Worm (Caenorhabditis elegans): Measurements from ENCODE around the gene C24H10.3.
A peak's percentile ranks its signal among the peaks of the same experiment; 100 is the strongest.

C24H10.3 gene

DNA sequence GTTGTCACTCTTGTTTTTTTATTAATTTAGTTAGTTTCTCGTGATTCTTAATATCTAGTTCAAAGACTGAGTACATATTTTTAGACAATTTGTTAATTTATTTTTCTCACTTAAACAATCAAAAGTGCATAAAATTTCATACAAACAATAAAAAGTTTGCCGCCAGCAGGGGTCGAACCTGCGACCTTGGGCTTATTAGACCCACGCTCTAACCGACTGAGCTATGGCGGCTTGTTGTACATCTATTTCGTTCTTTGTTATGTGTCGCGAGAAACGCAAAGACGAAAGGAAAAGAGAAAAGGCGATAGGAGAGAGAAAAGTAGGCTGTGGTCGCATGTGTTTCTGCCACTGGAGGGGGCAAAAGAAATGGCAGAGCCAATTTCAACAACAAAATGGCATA lies 24.6 kb downstream of the C24H10.3 start:
- TF ChIP-seq flt-1 (GFP tag; IDR thresholded peaks at IDR 0.05) (peak; percentile 97), ztf-23 (GFP tag; IDR thresholded peaks at IDR 0.05) (peak; percentile 97), med-1 (GFP tag; optimal IDR thresholded peaks at IDR 0.05; ENCODE audit: insufficient read depth) (peak; percentile 82), ref-1 (GFP tag; conservative IDR thresholded peaks at IDR 0.05) (peak; percentile 90), tab-1 (GFP tag; IDR thresholded peaks at IDR 0.05) (peak; percentile 97), T22C8.4 (GFP tag; IDR thresholded peaks at IDR 0.05) (peak; percentile 96), ztf-29 (GFP tag; IDR thresholded peaks at IDR 0.05) (peak; percentile 99), klf-2 (GFP tag; conservative IDR thresholded peaks at IDR 0.05) (peak; percentile 96), cog-1 (tag; optimal IDR thresholded peaks at IDR 0.05) (peak; percentile 99)

ce11 chrX:5086212-5086611 lies 25.4 kb downstream of the C24H10.3 start:
- no peak for TF ChIP-seq cog-1 (tag; optimal IDR thresholded peaks at IDR 0.05)

DNA sequence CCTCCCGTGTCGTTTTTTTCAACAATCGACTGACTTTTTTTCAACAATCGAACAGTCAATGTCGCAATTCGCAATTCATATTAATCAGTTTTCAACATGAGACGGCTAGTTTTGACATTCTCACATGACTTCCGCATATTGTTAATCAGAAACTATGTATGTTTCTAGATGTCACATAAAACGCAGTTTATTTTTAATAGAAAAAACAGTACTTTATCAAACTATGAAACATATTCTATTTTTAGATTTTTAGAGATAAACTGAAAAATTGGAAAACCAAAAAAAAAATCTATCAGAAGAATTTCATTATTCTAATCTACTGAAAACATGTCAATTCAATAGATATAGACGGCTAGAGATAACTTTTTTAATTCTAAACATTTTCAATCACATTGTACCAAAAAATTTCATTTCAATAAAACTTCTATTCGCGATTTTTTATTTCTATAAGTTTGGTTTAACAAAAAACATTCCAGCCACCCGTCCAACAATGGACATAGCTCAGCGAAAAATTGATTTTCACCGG lies 26.6 kb downstream of the C24H10.3 start, which contains the start of gene pnk-4:
pnk-4 (plus strand) TSS at position 476 of the 526 bp plus-strand sequence.
- TF ChIP-seq klf-2 (GFP tag; conservative IDR thresholded peaks at IDR 0.05) (no peak), cog-1 (tag; optimal IDR thresholded peaks at IDR 0.05) (no peak), med-1 (GFP tag; optimal IDR thresholded peaks at IDR 0.05; ENCODE audit: insufficient read depth) (no peak), ztf-29 (GFP tag; IDR thresholded peaks at IDR 0.05) (no peak), flt-1 (GFP tag; IDR thresholded peaks at IDR 0.05) (no peak), tab-1 (GFP tag; IDR thresholded peaks at IDR 0.05) (no peak)

DNA sequence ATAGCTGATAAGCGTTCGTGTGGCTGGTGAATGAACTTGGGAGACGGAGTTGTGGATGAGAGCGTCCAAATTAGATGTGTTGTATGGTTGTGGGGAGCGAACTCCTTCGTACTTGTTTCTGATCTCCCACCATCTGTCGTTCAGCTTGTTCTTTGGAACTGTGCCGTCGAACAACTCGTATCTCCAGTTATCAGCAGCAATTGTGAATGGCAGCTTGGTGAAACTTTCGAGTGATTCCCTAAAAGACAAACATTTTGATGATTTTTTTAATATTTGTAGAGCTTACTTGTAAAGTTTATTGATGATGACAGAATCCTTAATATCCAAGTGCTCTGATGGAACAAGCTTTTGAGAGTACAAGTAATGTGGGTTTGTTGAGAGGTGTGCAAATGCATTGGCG lies 33.1 kb downstream of the C24H10.3 start:
- TF ChIP-seq tab-1 (GFP tag; IDR thresholded peaks at IDR 0.05) (no peak), flt-1 (GFP tag; IDR thresholded peaks at IDR 0.05) (no peak), ztf-23 (GFP tag; IDR thresholded peaks at IDR 0.05) (no peak), cog-1 (tag; optimal IDR thresholded peaks at IDR 0.05) (no peak), ztf-29 (GFP tag; IDR thresholded peaks at IDR 0.05) (no peak), klf-2 (GFP tag; conservative IDR thresholded peaks at IDR 0.05) (no peak), ref-1 (GFP tag; conservative IDR thresholded peaks at IDR 0.05) (no peak)

- TF ChIP-seq T22C8.4 (GFP tag; IDR thresholded peaks at IDR 0.05) (no peak), ztf-29 (GFP tag; IDR thresholded peaks at IDR 0.05) (no peak), ztf-23 (GFP tag; IDR thresholded peaks at IDR 0.05) (no peak), klf-2 (GFP tag; conservative IDR thresholded peaks at IDR 0.05) (no peak), flt-1 (GFP tag; IDR thresholded peaks at IDR 0.05) (no peak), tab-1 (GFP tag; IDR thresholded peaks at IDR 0.05) (no peak)
These were observed 36.1 kb downstream of the C24H10.3 start, which contains the start of gene acn-1 for ce11 chrX:5096967-5097366. acn-1 (minus strand) TSS chrX:5097067.

- TF ChIP-seq flt-1 (GFP tag; IDR thresholded peaks at IDR 0.05), result no peak
- TF ChIP-seq med-1 (GFP tag; optimal IDR thresholded peaks at IDR 0.05; ENCODE audit: insufficient read depth), result no peak
- no peak for TF ChIP-seq ref-1 (GFP tag; conservative IDR thresholded peaks at IDR 0.05)
- no peak for TF ChIP-seq ztf-29 (GFP tag; IDR thresholded peaks at IDR 0.05)
- no peak for TF ChIP-seq klf-2 (GFP tag; conservative IDR thresholded peaks at IDR 0.05)
- TF ChIP-seq T22C8.4 (GFP tag; IDR thresholded peaks at IDR 0.05), result no peak
- TF ChIP-seq tab-1 (GFP tag; IDR thresholded peaks at IDR 0.05), result no peak
- TF ChIP-seq ztf-23 (GFP tag; IDR thresholded peaks at IDR 0.05), result no peak
- TF ChIP-seq cog-1 (tag; optimal IDR thresholded peaks at IDR 0.05), result no peak
These were observed 38.1 kb downstream of the C24H10.3 start for ce11 chrX:5098935-5099334.

- TF ChIP-seq ref-1 (GFP tag; conservative IDR thresholded peaks at IDR 0.05) (no peak), T22C8.4 (GFP tag; IDR thresholded peaks at IDR 0.05) (no peak), cog-1 (tag; optimal IDR thresholded peaks at IDR 0.05) (no peak), ztf-29 (GFP tag; IDR thresholded peaks at IDR 0.05) (no peak), ztf-23 (GFP tag; IDR thresholded peaks at IDR 0.05) (no peak), tab-1 (GFP tag; IDR thresholded peaks at IDR 0.05) (no peak), klf-2 (GFP tag; conservative IDR thresholded peaks at IDR 0.05) (no peak), flt-1 (GFP tag; IDR thresholded peaks at IDR 0.05) (no peak), med-1 (GFP tag; optimal IDR thresholded peaks at IDR 0.05; ENCODE audit: insufficient read depth) (no peak)
These were observed 40.0 kb downstream of the C24H10.3 start, which contains the start of gene vit-2 for ce11 chrX:5100738-5101379. vit-2 (plus strand) TSS chrX:5101042.

DNA sequence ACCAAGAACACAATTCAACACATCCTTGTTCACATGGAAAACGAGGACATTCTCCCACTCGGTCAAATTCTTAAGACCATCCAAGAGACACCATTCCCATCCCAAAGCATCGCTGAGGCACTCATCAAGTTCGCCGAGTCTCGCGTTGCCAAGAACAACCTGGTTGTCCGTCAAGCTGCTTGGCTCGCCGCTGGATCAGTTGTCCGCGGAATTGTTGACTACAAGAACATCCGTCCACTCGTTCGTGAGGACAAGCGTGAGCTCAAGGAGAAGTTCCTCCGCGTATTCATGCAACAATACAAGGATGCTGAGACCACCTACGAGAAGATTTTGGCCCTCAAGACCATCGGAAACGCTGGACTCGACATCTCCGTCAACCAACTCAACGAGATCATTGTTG lies 41.5 kb downstream of the C24H10.3 start:
- no peak for TF ChIP-seq klf-2 (GFP tag; conservative IDR thresholded peaks at IDR 0.05)
- TF ChIP-seq flt-1 (GFP tag; IDR thresholded peaks at IDR 0.05), result no peak
- TF ChIP-seq cog-1 (tag; optimal IDR thresholded peaks at IDR 0.05), result no peak
- TF ChIP-seq ref-1 (GFP tag; conservative IDR thresholded peaks at IDR 0.05), result no peak
- TF ChIP-seq med-1 (GFP tag; optimal IDR thresholded peaks at IDR 0.05; ENCODE audit: insufficient read depth), result no peak
- TF ChIP-seq tab-1 (GFP tag; IDR thresholded peaks at IDR 0.05), result no peak
- no peak for TF ChIP-seq T22C8.4 (GFP tag; IDR thresholded peaks at IDR 0.05)
- TF ChIP-seq ztf-29 (GFP tag; IDR thresholded peaks at IDR 0.05), result no peak
- no peak for TF ChIP-seq ztf-23 (GFP tag; IDR thresholded peaks at IDR 0.05)

ce11 chrX:5103422-5103821 lies 42.6 kb downstream of the C24H10.3 start:
- TF ChIP-seq T22C8.4 (GFP tag; IDR thresholded peaks at IDR 0.05) (no peak), klf-2 (GFP tag; conservative IDR thresholded peaks at IDR 0.05) (no peak), ref-1 (GFP tag; conservative IDR thresholded peaks at IDR 0.05) (no peak), flt-1 (GFP tag; IDR thresholded peaks at IDR 0.05) (no peak), tab-1 (GFP tag; IDR thresholded peaks at IDR 0.05) (no peak), cog-1 (tag; optimal IDR thresholded peaks at IDR 0.05) (no peak), med-1 (GFP tag; optimal IDR thresholded peaks at IDR 0.05; ENCODE audit: insufficient read depth) (no peak), ztf-23 (GFP tag; IDR thresholded peaks at IDR 0.05) (no peak), ztf-29 (GFP tag; IDR thresholded peaks at IDR 0.05) (no peak)

DNA sequence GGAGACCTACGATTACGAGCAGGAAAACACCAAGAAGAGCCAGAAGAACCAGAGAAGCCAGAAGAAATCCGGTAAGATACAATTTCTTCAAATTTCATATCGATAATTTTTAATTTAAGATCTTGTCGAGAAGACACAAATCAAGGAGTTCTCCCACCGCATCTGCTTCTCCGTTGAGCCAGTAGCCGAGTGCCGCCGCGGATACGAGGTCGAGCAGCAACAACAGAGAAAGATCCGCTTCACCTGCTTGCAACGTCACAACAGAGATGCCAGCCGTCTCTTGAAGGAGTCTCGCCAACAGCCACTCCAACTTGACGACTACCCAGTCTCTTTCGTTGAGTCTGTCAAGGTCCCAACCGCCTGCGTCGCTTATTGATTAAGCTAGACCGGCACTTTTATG lies 44.8 kb downstream of the C24H10.3 start:
- TF ChIP-seq tab-1 (GFP tag; IDR thresholded peaks at IDR 0.05), result no peak
- no peak for TF ChIP-seq ref-1 (GFP tag; conservative IDR thresholded peaks at IDR 0.05)
- no peak for TF ChIP-seq flt-1 (GFP tag; IDR thresholded peaks at IDR 0.05)
- TF ChIP-seq cog-1 (tag; optimal IDR thresholded peaks at IDR 0.05), result no peak
- no peak for TF ChIP-seq ztf-29 (GFP tag; IDR thresholded peaks at IDR 0.05)
- TF ChIP-seq T22C8.4 (GFP tag; IDR thresholded peaks at IDR 0.05), result no peak
- no peak for TF ChIP-seq ztf-23 (GFP tag; IDR thresholded peaks at IDR 0.05)
- TF ChIP-seq klf-2 (GFP tag; conservative IDR thresholded peaks at IDR 0.05), result no peak

Data from whole organism, midembryonic.